Worm (Caenorhabditis elegans): Measurements from ENCODE around the gene Y38H6C.4.

DNA sequence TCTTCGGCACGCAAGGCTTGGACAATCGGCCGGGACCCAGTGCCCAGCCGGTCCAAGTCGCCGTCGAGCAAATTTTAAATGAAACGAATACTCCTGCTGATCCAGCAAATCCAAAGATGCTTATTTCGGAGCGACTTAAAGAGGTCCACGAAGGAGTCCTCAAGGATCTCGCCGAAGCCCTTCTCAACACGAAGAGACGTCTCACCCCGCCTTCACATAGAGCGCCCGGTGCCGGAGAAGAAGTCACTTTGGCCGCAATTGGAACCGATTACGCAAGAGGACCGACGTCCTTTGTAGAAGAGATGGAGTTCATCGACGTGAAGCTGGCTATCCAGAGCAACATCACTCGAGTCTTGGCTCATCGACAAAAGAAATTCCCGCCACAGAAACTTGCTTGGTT, 4.5 kb upstream of the Y38H6C.4 start:
- TF ChIP-seq dao-5 (tag; optimal IDR thresholded peaks at IDR 0.05) (no peak), him-1 (tag; optimal IDR thresholded peaks at IDR 0.05) (no peak), W03F9.2 (tag; optimal IDR thresholded peaks at IDR 0.05) (no peak)
